Fruit fly (Drosophila melanogaster) whole organism, adult: Measurements from ENCODE around the gene CG17982.

Experiments
- CG11617 ChIP-seq: fragments of 200-800 bp; sonication (Bioruptor generic); optimal IDR thresholded peaks from 2 replicates; lab custom pipeline; 2017; ENCODE audit warnings: mild to moderate bottlenecking, missing biosample characterization, missing genetic modification reagents, missing genetic modification characterization
- CG12768 ChIP-seq: fragments of 200-800 bp; sonication (Bioruptor generic); optimal IDR thresholded peaks from 2 replicates; lab custom pipeline; 2017; ENCODE audit warnings: missing biosample characterization, missing genetic modification characterization, mild to moderate bottlenecking, moderate library complexity, missing genetic modification reagents
- CG14711 ChIP-seq: fragments of 200-800 bp; sonication (Bioruptor generic); optimal IDR thresholded peaks from 2 replicates; lab custom pipeline; 2018; ENCODE audit warnings: missing biosample characterization, mild to moderate bottlenecking, missing genetic modification characterization, moderate library complexity
- CG1620 ChIP-seq: fragments of 200-800 bp; sonication (Bioruptor generic); optimal IDR thresholded peaks from 2 replicates; lab custom pipeline; 2016; ENCODE audit warnings: missing biosample characterization, missing genetic modification characterization
- CG33017 ChIP-seq: fragments of 200-800 bp; sonication (Bioruptor generic); optimal IDR thresholded peaks from 2 replicates; lab custom pipeline; 2018; ENCODE audit warnings: missing biosample characterization, mild to moderate bottlenecking, missing genetic modification characterization, moderate library complexity
- CG5204 ChIP-seq: fragments of 200-800 bp; sonication (Bioruptor generic); optimal IDR thresholded peaks from 2 replicates; lab custom pipeline; 2016; ENCODE audit warnings: missing biosample characterization, missing genetic modification characterization
- CG7045 ChIP-seq: fragments of 200-800 bp; sonication (Bioruptor generic); optimal IDR thresholded peaks from 2 replicates; lab custom pipeline; 2017; ENCODE audit warnings: missing biosample characterization, mild to moderate bottlenecking, missing genetic modification characterization
- CG7101 ChIP-seq: fragments of 200-800 bp; sonication (Bioruptor generic); optimal IDR thresholded peaks from 2 replicates; lab custom pipeline; 2018; ENCODE audit warnings: missing biosample characterization, mild to moderate bottlenecking, missing genetic modification characterization, moderate library complexity
- Clk ChIP-seq: fragments of 200-800 bp; sonication (Bioruptor generic); optimal IDR thresholded peaks from 2 replicates; lab custom pipeline; 2017; ENCODE audit warnings: missing biosample characterization, missing genetic modification characterization
- Crg-1 ChIP-seq: fragments of 200-800 bp; sonication (Bioruptor generic); optimal IDR thresholded peaks from 2 replicates; lab custom pipeline; 2016; ENCODE audit warnings: missing biosample characterization, missing genetic modification characterization
- Hr96 ChIP-seq: fragments of 200-800 bp; sonication (Bioruptor generic); optimal IDR thresholded peaks from 2 replicates; lab custom pipeline; 2016; ENCODE audit warnings: missing biosample characterization, missing genetic modification characterization
- Mnt ChIP-seq: fragments of 200-800 bp; sonication (Bioruptor generic); optimal IDR thresholded peaks from 2 replicates; lab custom pipeline; 2016; ENCODE audit warnings: missing biosample characterization, mild to moderate bottlenecking, missing genetic modification characterization
- bab1 ChIP-seq: fragments of 200-800 bp; sonication (Bioruptor generic); optimal IDR thresholded peaks from 3 replicates; lab custom pipeline; 2019; ENCODE audit warnings: missing biosample characterization, mild to moderate bottlenecking, missing genetic modification characterization, moderate library complexity
- cic ChIP-seq: fragments of 200-800 bp; sonication (Bioruptor generic); optimal IDR thresholded peaks from 2 replicates; lab custom pipeline; 2017; ENCODE audit warnings: missing biosample characterization, mild to moderate bottlenecking, missing genetic modification characterization, moderate library complexity
- cnc ChIP-seq, 2 experiments: fragments of >200 bp; optimal IDR thresholded peaks; 2 replicates each; lab custom pipeline; 2017
- kay ChIP-seq: fragments of 200-800 bp; sonication (Bioruptor generic); peaks from one replicate; lab custom pipeline; 2016; ENCODE audit warnings: missing biosample characterization, missing genetic modification characterization, borderline replicate concordance
- ovo ChIP-seq: fragments of 200-800 bp; sonication (Bioruptor generic); optimal IDR thresholded peaks from 2 replicates; lab custom pipeline; 2016; ENCODE audit warnings: missing biosample characterization, missing genetic modification characterization
- pad ChIP-seq: fragments of 200-800 bp; sonication (Bioruptor generic); optimal IDR thresholded peaks from 3 replicates; lab custom pipeline; 2017; ENCODE audit warnings: missing biosample characterization, missing genetic modification characterization, mild to moderate bottlenecking, moderate library complexity, missing genetic modification reagents
- tj ChIP-seq: fragments of 200-800 bp; sonication (Bioruptor generic); optimal IDR thresholded peaks from 3 replicates; lab custom pipeline; 2017; ENCODE audit warnings: missing biosample characterization, mild to moderate bottlenecking, missing genetic modification characterization, moderate library complexity
- toe ChIP-seq: fragments of 200-800 bp; sonication (Bioruptor generic); optimal IDR thresholded peaks from 2 replicates; lab custom pipeline; 2016; ENCODE audit warnings: missing biosample characterization, missing genetic modification characterization

CG17982 gene

dm6 chrX:8128133-8128532 is 15.5 kb downstream of the CG17982 start:
- TF ChIP-seq cic (GFP tag; lab: Kevin White, UChicago) (no peak), CG7101 (tag; lab: Kevin White, UChicago) (no peak), Hr96 (GFP tag; lab: Kevin White, UChicago) (no peak)

- TF ChIP-seq Mnt (GFP tag; lab: Kevin White, UChicago) (no peak), CG7101 (tag; lab: Kevin White, UChicago) (no peak), toe (no peak), pad (GFP tag; lab: Kevin White, UChicago) (no peak), CG14711 (tag; lab: Kevin White, UChicago) (no peak), CG12768 (no peak), bab1 (GFP tag; lab: Kevin White, UChicago) (no peak), CG33017 (tag; lab: Kevin White, UChicago) (no peak), CG1620 (GFP tag; lab: Kevin White, UChicago) (no peak), Crg-1 (GFP tag; lab: Kevin White, UChicago) (no peak)
These were observed 17.5 kb downstream of the CG17982 start for dm6 chrX:8126149-8126548.

- TF ChIP-seq Crg-1 (GFP tag; lab: Kevin White, UChicago), result no peak
- no peak for TF ChIP-seq Mnt (GFP tag; lab: Kevin White, UChicago)
- TF ChIP-seq CG33017 (tag; lab: Kevin White, UChicago), result no peak
- TF ChIP-seq cic (GFP tag; lab: Kevin White, UChicago), result no peak
- TF ChIP-seq CG12768, result no peak
- no peak for TF ChIP-seq kay (GFP tag; lab: Kevin White, UChicago)
- no peak for TF ChIP-seq ovo
- TF ChIP-seq CG11617 (GFP tag; lab: Kevin White, UChicago), result no peak
- TF ChIP-seq CG1620 (GFP tag; lab: Kevin White, UChicago), result no peak
- no peak for TF ChIP-seq bab1 (GFP tag; lab: Kevin White, UChicago)
- TF ChIP-seq cnc (optimal IDR thresholded peaks at IDR 0.05; lab: Kevin White, UChicago), result no peak
- TF ChIP-seq pad (GFP tag; lab: Kevin White, UChicago), result no peak
- TF ChIP-seq CG7101 (tag; lab: Kevin White, UChicago), result no peak
These were observed 18.4 kb downstream of the CG17982 start for dm6 chrX:8125224-8125649.

dm6 chrX:8122834-8123233 is 20.8 kb downstream of the CG17982 start:
- TF ChIP-seq toe, result no peak
- no peak for TF ChIP-seq CG5204 (GFP tag; lab: Kevin White, UChicago)
- no peak for TF ChIP-seq CG1620 (GFP tag; lab: Kevin White, UChicago)
- TF ChIP-seq CG7045 (GFP tag; lab: Kevin White, UChicago), result no peak
- TF ChIP-seq Crg-1 (GFP tag; lab: Kevin White, UChicago), result no peak
- no peak for TF ChIP-seq cic (GFP tag; lab: Kevin White, UChicago)
- TF ChIP-seq Mnt (GFP tag; lab: Kevin White, UChicago), result no peak
- no peak for TF ChIP-seq pad (GFP tag; lab: Kevin White, UChicago)
- TF ChIP-seq cnc (optimal IDR thresholded peaks at IDR 0.05; lab: Kevin White, UChicago), result no peak
- TF ChIP-seq tj (GFP tag; lab: Kevin White, UChicago), result no peak
- TF ChIP-seq kay (GFP tag; lab: Kevin White, UChicago), result no peak
- no peak for TF ChIP-seq CG7101 (tag; lab: Kevin White, UChicago)
- TF ChIP-seq CG11617 (GFP tag; lab: Kevin White, UChicago), result no peak
- TF ChIP-seq ovo, result no peak
- no peak for TF ChIP-seq CG14711 (tag; lab: Kevin White, UChicago)
- no peak for TF ChIP-seq CG12768

- TF ChIP-seq Clk (GFP tag; lab: Kevin White, UChicago), result no peak
- peak; percentile 100 for TF ChIP-seq Mnt (GFP tag; lab: Kevin White, UChicago)
- TF ChIP-seq bab1 (GFP tag; lab: Kevin White, UChicago), result peak; percentile 57
These were observed 22.7 kb downstream of the CG17982 start, which contains the start of gene CG2260 for dm6 chrX:8120939-8121338. Gene CG2260, minus strand, starts transcription at chrX:8121147.

dm6 chrX:8116813-8117212 is 26.8 kb downstream of the CG17982 start, which contains the start of gene CG1575:
Gene CG1575, plus strand, starts transcription at chrX:8117012.
- TF ChIP-seq Mnt (GFP tag; lab: Kevin White, UChicago) (peak; percentile 84), kay (GFP tag; lab: Kevin White, UChicago) (no peak)

- TF ChIP-seq pad (GFP tag; lab: Kevin White, UChicago) (no peak), Mnt (GFP tag; lab: Kevin White, UChicago) (peak; percentile 96), cic (GFP tag; lab: Kevin White, UChicago) (peak; percentile 21), CG11617 (GFP tag; lab: Kevin White, UChicago) (peak; percentile 21), CG14711 (tag; lab: Kevin White, UChicago) (no peak), CG33017 (tag; lab: Kevin White, UChicago) (no peak), tj (GFP tag; lab: Kevin White, UChicago) (peak; percentile 11)
These were observed 27.8 kb downstream of the CG17982 start, which contains the start of gene Gclc for dm6 chrX:8115717-8116311. Gene Gclc, minus strand, starts transcription at chrX:8116147.
